Fruit fly (Drosophila melanogaster) whole organism, wandering third instar larva: Measurements from ENCODE around the gene Pih1D1.

Experiments used
- Abd-B ChIP-seq: fragments of >200 bp; optimal IDR thresholded peaks from 2 replicates; lab custom pipeline; 2017; ENCODE audit warnings: missing biosample characterization, missing genetic modification characterization
- CG32264 ChIP-seq: fragments of 200-800 bp; sonication (Bioruptor generic); optimal IDR thresholded peaks from 2 replicates; lab custom pipeline; 2016; ENCODE audit warnings: missing biosample characterization, missing genetic modification characterization
- CG9705 ChIP-seq: fragments of 200-800 bp; sonication (Bioruptor generic); optimal IDR thresholded peaks from 2 replicates; lab custom pipeline; 2018; ENCODE audit warnings: missing biosample characterization, mild to moderate bottlenecking, missing genetic modification characterization
- CrebA ChIP-seq: fragments of 200-800 bp; sonication (Bioruptor generic); optimal IDR thresholded peaks from 2 replicates; lab custom pipeline; 2016; ENCODE audit warnings: missing biosample characterization, mild to moderate bottlenecking, missing genetic modification characterization, borderline replicate concordance
- Dfd ChIP-seq: fragments of >200 bp; optimal IDR thresholded peaks from 2 replicates; lab custom pipeline; 2017; ENCODE audit warnings: missing biosample characterization, missing genetic modification characterization
- Dif ChIP-seq: fragments of 200-275, 200-300 bp; sonication (Bioruptor generic); optimal IDR thresholded peaks from 2 replicates; lab custom pipeline; 2018; ENCODE audit warnings: missing biosample characterization, missing genetic modification characterization; ENCODE audit not compliant: partially characterized antibody
- GATAd ChIP-seq: sonication (Bioruptor generic); optimal IDR thresholded peaks from 2 replicates; lab custom pipeline; 2016; ENCODE audit warnings: missing biosample characterization, missing genetic modification characterization
- HLH106 ChIP-seq: fragments of 200-800 bp; optimal IDR thresholded peaks from 3 replicates; lab custom pipeline; 2019; ENCODE audit warnings: missing biosample characterization, mild to moderate bottlenecking, missing genetic modification characterization, moderate library complexity
- Hnf4 ChIP-seq: fragments of 200-800 bp; sonication (Bioruptor generic); optimal IDR thresholded peaks from 2 replicates; lab custom pipeline; 2016; ENCODE audit warnings: missing biosample characterization, mild to moderate bottlenecking, missing genetic modification characterization
- Hr78 ChIP-seq: fragments of >200 bp; optimal IDR thresholded peaks from 2 replicates; lab custom pipeline; 2017; ENCODE audit warnings: missing biosample characterization, missing genetic modification characterization
- Hr83 ChIP-seq: fragments of 200-300 bp; sonication (Bioruptor generic); optimal IDR thresholded peaks from 2 replicates; lab custom pipeline; 2016; ENCODE audit warnings: missing biosample characterization, mild to moderate bottlenecking, missing genetic modification characterization, moderate library complexity; ENCODE audit not compliant: poor library complexity, severe bottlenecking
- Jra ChIP-seq: sonication (Bioruptor generic); optimal IDR thresholded peaks from 2 replicates; lab custom pipeline; 2016; ENCODE audit warnings: missing biosample characterization, missing genetic modification characterization
- Mio ChIP-seq: sonication (Bioruptor generic); optimal IDR thresholded peaks from 2 replicates; lab custom pipeline; 2016; ENCODE audit warnings: missing biosample characterization, missing genetic modification characterization
- Myc ChIP-seq: fragments of >200 bp; optimal IDR thresholded peaks from 2 replicates; lab custom pipeline; 2017
- N ChIP-seq: fragments of >200 bp; optimal IDR thresholded peaks from 2 replicates; lab custom pipeline; 2018; ENCODE audit warnings: missing biosample characterization, missing external identifiers, missing genetic modification characterization
- OdsH ChIP-seq: fragments of 200-800 bp; sonication (Bioruptor generic); optimal IDR thresholded peaks from 2 replicates; lab custom pipeline; 2016; ENCODE audit warnings: missing biosample characterization, mild to moderate bottlenecking, missing genetic modification characterization
- Rel ChIP-seq, 2 experiments: fragments of 200-800 bp; sonication (Bioruptor generic) in 1 of 2; optimal IDR thresholded peaks; 2 replicates in 1 of 2; 3 replicates in 1 of 2; lab custom pipeline; 2016 to 2019; ENCODE audit warnings: mild to moderate bottlenecking in 2 of 2, missing biosample characterization in 2 of 2, missing genetic modification characterization in 2 of 2, moderate library complexity in 1 of 2
- Sp1 ChIP-seq: fragments of 200-800 bp; sonication (Bioruptor generic); optimal IDR thresholded peaks from 3 replicates; lab custom pipeline; 2019; ENCODE audit warnings: missing biosample characterization, mild to moderate bottlenecking, missing genetic modification characterization, moderate library complexity
- Vsx2 ChIP-seq: fragments of 200-300, 225-300 bp; sonication (Bioruptor generic); optimal IDR thresholded peaks from 2 replicates; lab custom pipeline; 2018; ENCODE audit warnings: missing biosample characterization, missing genetic modification characterization; ENCODE audit not compliant: partially characterized antibody
- br ChIP-seq: fragments of 200-800 bp; sonication (Bioruptor generic); optimal IDR thresholded peaks from 2 replicates; lab custom pipeline; 2016; ENCODE audit warnings: missing biosample characterization, missing genetic modification characterization
- brk ChIP-seq: fragments of 200-800 bp; sonication (Bioruptor generic); optimal IDR thresholded peaks from 2 replicates; lab custom pipeline; 2016; ENCODE audit warnings: missing biosample characterization, mild to moderate bottlenecking, missing genetic modification characterization
- dl ChIP-seq, 2 experiments: fragments of 175-275, 200-275 bp in 1 of 2; fragments of 200-275 bp in 1 of 2; sonication (Bioruptor generic); optimal IDR thresholded peaks; lab custom pipeline; 2018; ENCODE audit warnings: mild to moderate bottlenecking in 2 of 2, missing biosample characterization in 2 of 2, missing genetic modification characterization in 2 of 2, moderate library complexity in 2 of 2; ENCODE audit not compliant: partially characterized antibody in 2 of 2, insufficient read depth in 1 of 2
- dmrt93B ChIP-seq: fragments of 200-800 bp; sonication (Bioruptor generic); optimal IDR thresholded peaks from 2 replicates; lab custom pipeline; 2018; ENCODE audit warnings: missing biosample characterization, mild to moderate bottlenecking, missing genetic modification characterization
- dsf ChIP-seq: sonication (Bioruptor generic); optimal IDR thresholded peaks from 2 replicates; lab custom pipeline; 2016; ENCODE audit warnings: missing biosample characterization, missing genetic modification characterization, borderline replicate concordance
- ey ChIP-seq: fragments of 200-800 bp; sonication (Bioruptor generic); optimal IDR thresholded peaks from 2 replicates; lab custom pipeline; 2016; ENCODE audit warnings: missing biosample characterization, missing genetic modification characterization
- foxo ChIP-seq, 2 experiments: fragments of 200-800 bp; sonication (Bioruptor generic); optimal IDR thresholded peaks; 2 replicates in 1 of 2; 3 replicates in 1 of 2; lab custom pipeline; 2016 to 2017; ENCODE audit warnings: missing biosample characterization in 2 of 2, missing genetic modification characterization in 2 of 2
- fru ChIP-seq: fragments of 200-800 bp; sonication (Bioruptor generic); optimal IDR thresholded peaks from 3 replicates; lab custom pipeline; 2016; ENCODE audit warnings: missing biosample characterization, mild to moderate bottlenecking, missing genetic modification characterization
- h ChIP-seq: fragments of 200-800 bp; sonication (Bioruptor generic); optimal IDR thresholded peaks from 3 replicates; lab custom pipeline; 2016; ENCODE audit warnings: missing biosample characterization, mild to moderate bottlenecking, missing genetic modification characterization
- jim ChIP-seq: fragments of 175-275, 200-325 bp; sonication (Bioruptor generic); optimal IDR thresholded peaks from 2 replicates; lab custom pipeline; 2016; ENCODE audit warnings: missing biosample characterization, mild to moderate bottlenecking, missing genetic modification characterization
- lola ChIP-seq: fragments of >200 bp; optimal IDR thresholded peaks from 2 replicates; lab custom pipeline; 2017; ENCODE audit warnings: missing biosample characterization, missing genetic modification characterization
- pan ChIP-seq: fragments of >200 bp; optimal IDR thresholded peaks from 2 replicates; lab custom pipeline; 2017
- psq ChIP-seq: fragments of 200-800 bp; sonication (Bioruptor generic); optimal IDR thresholded peaks from 3 replicates; lab custom pipeline; 2017; ENCODE audit warnings: missing biosample characterization, mild to moderate bottlenecking, missing genetic modification characterization, moderate library complexity
- rgr ChIP-seq: fragments of 200-800 bp; sonication (Bioruptor generic); optimal IDR thresholded peaks from 3 replicates; lab custom pipeline; 2016; ENCODE audit warnings: missing biosample characterization, mild to moderate bottlenecking, missing genetic modification characterization
- sage ChIP-seq: fragments of 200-800 bp; sonication (Bioruptor generic); optimal IDR thresholded peaks from 2 replicates; lab custom pipeline; 2016; ENCODE audit warnings: missing biosample characterization, mild to moderate bottlenecking, missing genetic modification characterization
- sv ChIP-seq: fragments of 200-800 bp; sonication (Bioruptor generic); optimal IDR thresholded peaks from 3 replicates; lab custom pipeline; 2016; ENCODE audit warnings: missing biosample characterization, missing genetic modification characterization
- tai ChIP-seq: sonication (Bioruptor generic); optimal IDR thresholded peaks from 2 replicates; lab custom pipeline; 2016; ENCODE audit warnings: missing biosample characterization, missing genetic modification characterization
- usp ChIP-seq: fragments of >200 bp; optimal IDR thresholded peaks from 2 replicates; lab custom pipeline; 2017; ENCODE audit warnings: missing biosample characterization, missing genetic modification characterization
- woc ChIP-seq: sonication (Bioruptor generic); optimal IDR thresholded peaks from 2 replicates; lab custom pipeline; 2016; ENCODE audit warnings: missing biosample characterization, mild to moderate bottlenecking, missing genetic modification characterization

The Pih1D1 gene

dm6 chr2L:12720430-12721396 is 930 bp downstream of the Pih1D1 start:
- TF ChIP-seq woc, result peak; percentile 16
- TF ChIP-seq HLH106 (tag; lab: Kevin White, UChicago), result peak; percentile 38
- TF ChIP-seq fru (GFP tag; lab: Kevin White, UChicago), result peak; percentile 26
- TF ChIP-seq tai, result peak; percentile 10
- no peak for TF ChIP-seq Vsx2 (GFP tag; lab: Kevin White, UChicago)
- no peak for TF ChIP-seq Dfd
- peak; percentile 2 for TF ChIP-seq sage (GFP tag; lab: Kevin White, UChicago)
- TF ChIP-seq jim (GFP tag; lab: Kevin White, UChicago), result no peak
- TF ChIP-seq br, result no peak
- TF ChIP-seq foxo (GFP tag; optimal IDR thresholded peaks at IDR 0.05; lab: Kevin White, UChicago), result peak in 1 of 2 experiments; percentile 43
- TF ChIP-seq Jra (GFP tag; lab: Kevin White, UChicago), result no peak
- no peak for TF ChIP-seq Sp1 (GFP tag; lab: Kevin White, UChicago)
- TF ChIP-seq Hnf4 (GFP tag; lab: Kevin White, UChicago), result no peak
- no peak for TF ChIP-seq Mio
- TF ChIP-seq usp (GFP tag; lab: Kevin White, UChicago), result no peak
- no peak for TF ChIP-seq Hr83 (GFP tag; lab: Kevin White, UChicago)
- no peak for TF ChIP-seq pan (lab: Kevin White, UChicago)
- TF ChIP-seq dsf (GFP tag; lab: Kevin White, UChicago), result no peak
- TF ChIP-seq CG9705 (GFP tag; lab: Kevin White, UChicago), result no peak
- peak; percentile 66 for TF ChIP-seq h
- no peak for TF ChIP-seq dl (GFP tag; optimal IDR thresholded peaks at IDR 0.05; lab: Kevin White, UChicago; ENCODE audit: insufficient read depth in 1 of 2, partially characterized antibody in 2 of 2)
- peak; percentile 11 for TF ChIP-seq CG32264 (GFP tag; lab: Kevin White, UChicago)
- TF ChIP-seq ey (GFP tag; lab: Kevin White, UChicago), result peak; percentile 37
- TF ChIP-seq N (GFP tag; lab: Kevin White, UChicago), result no peak
- no peak for TF ChIP-seq lola (GFP tag; lab: Kevin White, UChicago)
- no peak for TF ChIP-seq dmrt93B (GFP tag; lab: Kevin White, UChicago)
- TF ChIP-seq Rel (GFP tag; optimal IDR thresholded peaks at IDR 0.05; lab: Kevin White, UChicago), result no peak
- peak; percentile 22 for TF ChIP-seq Rel (tag; optimal IDR thresholded peaks at IDR 0.05; lab: Kevin White, UChicago)
- TF ChIP-seq rgr (GFP tag; lab: Kevin White, UChicago), result peak; percentile 10
- no peak for TF ChIP-seq Abd-B (GFP tag; lab: Kevin White, UChicago)
- TF ChIP-seq Dif (GFP tag; lab: Kevin White, UChicago), result no peak
- TF ChIP-seq brk, result peak; percentile 29
- no peak for TF ChIP-seq sv
- TF ChIP-seq Myc (lab: Kevin White, UChicago), result no peak
- TF ChIP-seq OdsH, result peak; percentile 30
- no peak for TF ChIP-seq CrebA (GFP tag; lab: Kevin White, UChicago)
- no peak for TF ChIP-seq Hr78 (GFP tag; lab: Kevin White, UChicago)
- TF ChIP-seq GATAd, result no peak
- TF ChIP-seq psq (GFP tag; lab: Kevin White, UChicago), result no peak

dm6 chr2L:12719712-12720429 is 1.8 kb downstream of the Pih1D1 start:
- TF ChIP-seq dsf (GFP tag; lab: Kevin White, UChicago), result no peak
- TF ChIP-seq br, result peak; percentile 57
- TF ChIP-seq h, result peak; percentile 57
- TF ChIP-seq Rel (GFP tag; optimal IDR thresholded peaks at IDR 0.05; lab: Kevin White, UChicago), result no peak
- TF ChIP-seq Rel (tag; optimal IDR thresholded peaks at IDR 0.05; lab: Kevin White, UChicago), result peak; percentile 80
- TF ChIP-seq, all 38 proteins: peak for 3
